Fruit fly (Drosophila melanogaster) whole organism, wandering third instar larva: ENCODE data around the gene CG43693.
A peak's percentile ranks its signal among the peaks of the same experiment; 100 is the strongest.

Source experiments
- CG32264 ChIP-seq: fragments of 200-800 bp; sonication (Bioruptor generic); optimal IDR thresholded peaks from 2 replicates; lab custom pipeline; 2016; ENCODE audit warnings: missing biosample characterization, missing genetic modification characterization
- CG9705 ChIP-seq: fragments of 200-800 bp; sonication (Bioruptor generic); optimal IDR thresholded peaks from 2 replicates; lab custom pipeline; 2018; ENCODE audit warnings: missing biosample characterization, mild to moderate bottlenecking, missing genetic modification characterization
- CrebA ChIP-seq: fragments of 200-800 bp; sonication (Bioruptor generic); optimal IDR thresholded peaks from 2 replicates; lab custom pipeline; 2016; ENCODE audit warnings: missing biosample characterization, mild to moderate bottlenecking, missing genetic modification characterization, borderline replicate concordance
- Dif ChIP-seq: fragments of 200-275, 200-300 bp; sonication (Bioruptor generic); optimal IDR thresholded peaks from 2 replicates; lab custom pipeline; 2018; ENCODE audit warnings: missing biosample characterization, missing genetic modification characterization; ENCODE audit not compliant: partially characterized antibody
- HLH106 ChIP-seq: fragments of 200-800 bp; optimal IDR thresholded peaks from 3 replicates; lab custom pipeline; 2019; ENCODE audit warnings: missing biosample characterization, mild to moderate bottlenecking, missing genetic modification characterization, moderate library complexity
- Hnf4 ChIP-seq: fragments of 200-800 bp; sonication (Bioruptor generic); optimal IDR thresholded peaks from 2 replicates; lab custom pipeline; 2016; ENCODE audit warnings: missing biosample characterization, mild to moderate bottlenecking, missing genetic modification characterization
- Hr78 ChIP-seq: fragments of >200 bp; optimal IDR thresholded peaks from 2 replicates; lab custom pipeline; 2017; ENCODE audit warnings: missing biosample characterization, missing genetic modification characterization
- Hr83 ChIP-seq: fragments of 200-300 bp; sonication (Bioruptor generic); optimal IDR thresholded peaks from 2 replicates; lab custom pipeline; 2016; ENCODE audit warnings: missing biosample characterization, mild to moderate bottlenecking, missing genetic modification characterization, moderate library complexity; ENCODE audit not compliant: poor library complexity, severe bottlenecking
- Myc ChIP-seq: fragments of >200 bp; optimal IDR thresholded peaks from 2 replicates; lab custom pipeline; 2017
- N ChIP-seq: fragments of >200 bp; optimal IDR thresholded peaks from 2 replicates; lab custom pipeline; 2018; ENCODE audit warnings: missing biosample characterization, missing external identifiers, missing genetic modification characterization
- OdsH ChIP-seq: fragments of 200-800 bp; sonication (Bioruptor generic); optimal IDR thresholded peaks from 2 replicates; lab custom pipeline; 2016; ENCODE audit warnings: missing biosample characterization, mild to moderate bottlenecking, missing genetic modification characterization
- Rel ChIP-seq, 2 experiments: fragments of 200-800 bp; sonication (Bioruptor generic) in 1 of 2; optimal IDR thresholded peaks; 2 replicates in 1 of 2; 3 replicates in 1 of 2; lab custom pipeline; 2016 to 2019; ENCODE audit warnings: mild to moderate bottlenecking in 2 of 2, missing biosample characterization in 2 of 2, missing genetic modification characterization in 2 of 2, moderate library complexity in 1 of 2
- Sp1 ChIP-seq: fragments of 200-800 bp; sonication (Bioruptor generic); optimal IDR thresholded peaks from 3 replicates; lab custom pipeline; 2019; ENCODE audit warnings: missing biosample characterization, mild to moderate bottlenecking, missing genetic modification characterization, moderate library complexity
- Vsx2 ChIP-seq: fragments of 200-300, 225-300 bp; sonication (Bioruptor generic); optimal IDR thresholded peaks from 2 replicates; lab custom pipeline; 2018; ENCODE audit warnings: missing biosample characterization, missing genetic modification characterization; ENCODE audit not compliant: partially characterized antibody
- br ChIP-seq: fragments of 200-800 bp; sonication (Bioruptor generic); optimal IDR thresholded peaks from 2 replicates; lab custom pipeline; 2016; ENCODE audit warnings: missing biosample characterization, missing genetic modification characterization
- brk ChIP-seq: fragments of 200-800 bp; sonication (Bioruptor generic); optimal IDR thresholded peaks from 2 replicates; lab custom pipeline; 2016; ENCODE audit warnings: missing biosample characterization, mild to moderate bottlenecking, missing genetic modification characterization
- dl ChIP-seq, 2 experiments: fragments of 175-275, 200-275 bp in 1 of 2; fragments of 200-275 bp in 1 of 2; sonication (Bioruptor generic); optimal IDR thresholded peaks; lab custom pipeline; 2018; ENCODE audit warnings: mild to moderate bottlenecking in 2 of 2, missing biosample characterization in 2 of 2, missing genetic modification characterization in 2 of 2, moderate library complexity in 2 of 2; ENCODE audit not compliant: partially characterized antibody in 2 of 2, insufficient read depth in 1 of 2
- dmrt93B ChIP-seq: fragments of 200-800 bp; sonication (Bioruptor generic); optimal IDR thresholded peaks from 2 replicates; lab custom pipeline; 2018; ENCODE audit warnings: missing biosample characterization, mild to moderate bottlenecking, missing genetic modification characterization
- dsf ChIP-seq: sonication (Bioruptor generic); optimal IDR thresholded peaks from 2 replicates; lab custom pipeline; 2016; ENCODE audit warnings: missing biosample characterization, missing genetic modification characterization, borderline replicate concordance
- ey ChIP-seq: fragments of 200-800 bp; sonication (Bioruptor generic); optimal IDR thresholded peaks from 2 replicates; lab custom pipeline; 2016; ENCODE audit warnings: missing biosample characterization, missing genetic modification characterization
- foxo ChIP-seq, 2 experiments: fragments of 200-800 bp; sonication (Bioruptor generic); optimal IDR thresholded peaks; 2 replicates in 1 of 2; 3 replicates in 1 of 2; lab custom pipeline; 2016 to 2017; ENCODE audit warnings: missing biosample characterization in 2 of 2, missing genetic modification characterization in 2 of 2
- fru ChIP-seq: fragments of 200-800 bp; sonication (Bioruptor generic); optimal IDR thresholded peaks from 3 replicates; lab custom pipeline; 2016; ENCODE audit warnings: missing biosample characterization, mild to moderate bottlenecking, missing genetic modification characterization
- h ChIP-seq: fragments of 200-800 bp; sonication (Bioruptor generic); optimal IDR thresholded peaks from 3 replicates; lab custom pipeline; 2016; ENCODE audit warnings: missing biosample characterization, mild to moderate bottlenecking, missing genetic modification characterization
- jim ChIP-seq: fragments of 175-275, 200-325 bp; sonication (Bioruptor generic); optimal IDR thresholded peaks from 2 replicates; lab custom pipeline; 2016; ENCODE audit warnings: missing biosample characterization, mild to moderate bottlenecking, missing genetic modification characterization
- lola ChIP-seq: fragments of >200 bp; optimal IDR thresholded peaks from 2 replicates; lab custom pipeline; 2017; ENCODE audit warnings: missing biosample characterization, missing genetic modification characterization
- pan ChIP-seq: fragments of >200 bp; optimal IDR thresholded peaks from 2 replicates; lab custom pipeline; 2017
- psq ChIP-seq: fragments of 200-800 bp; sonication (Bioruptor generic); optimal IDR thresholded peaks from 3 replicates; lab custom pipeline; 2017; ENCODE audit warnings: missing biosample characterization, mild to moderate bottlenecking, missing genetic modification characterization, moderate library complexity
- rgr ChIP-seq: fragments of 200-800 bp; sonication (Bioruptor generic); optimal IDR thresholded peaks from 3 replicates; lab custom pipeline; 2016; ENCODE audit warnings: missing biosample characterization, mild to moderate bottlenecking, missing genetic modification characterization
- sage ChIP-seq: fragments of 200-800 bp; sonication (Bioruptor generic); optimal IDR thresholded peaks from 2 replicates; lab custom pipeline; 2016; ENCODE audit warnings: missing biosample characterization, mild to moderate bottlenecking, missing genetic modification characterization
- sv ChIP-seq: fragments of 200-800 bp; sonication (Bioruptor generic); optimal IDR thresholded peaks from 3 replicates; lab custom pipeline; 2016; ENCODE audit warnings: missing biosample characterization, missing genetic modification characterization
- tai ChIP-seq: sonication (Bioruptor generic); optimal IDR thresholded peaks from 2 replicates; lab custom pipeline; 2016; ENCODE audit warnings: missing biosample characterization, missing genetic modification characterization
- usp ChIP-seq: fragments of >200 bp; optimal IDR thresholded peaks from 2 replicates; lab custom pipeline; 2017; ENCODE audit warnings: missing biosample characterization, missing genetic modification characterization

Gene CG43693

dm6 chr3L:11053843-11054242 is 2.7 kb upstream of the CG43693 start, which contains the start of gene CG7888:
Gene CG7888 (plus strand): TSS chr3L:11054035.
- no peak for TF ChIP-seq CG9705 (GFP tag; lab: Kevin White, UChicago)
- TF ChIP-seq HLH106 = no peak
- TF ChIP-seq foxo (GFP tag; optimal IDR thresholded peaks at IDR 0.05; lab: Kevin White, UChicago) = no peak
- TF ChIP-seq Hnf4 (GFP tag; lab: Kevin White, UChicago) = no peak
- TF ChIP-seq psq (GFP tag; lab: Kevin White, UChicago) = no peak
- TF ChIP-seq dsf (GFP tag; lab: Kevin White, UChicago) = no peak
- no peak for TF ChIP-seq rgr (GFP tag; lab: Kevin White, UChicago)
- no peak for TF ChIP-seq sage (GFP tag; lab: Kevin White, UChicago)
- no peak for TF ChIP-seq jim (GFP tag; lab: Kevin White, UChicago)
- no peak for TF ChIP-seq sv (GFP tag; lab: Kevin White, UChicago)
- no peak for TF ChIP-seq fru (GFP tag; lab: Kevin White, UChicago)
- no peak for TF ChIP-seq Sp1 (GFP tag; lab: Kevin White, UChicago)
- no peak for TF ChIP-seq CG32264 (GFP tag; lab: Kevin White, UChicago)
- TF ChIP-seq CrebA (GFP tag; lab: Kevin White, UChicago) = no peak
- TF ChIP-seq usp = no peak
- no peak for TF ChIP-seq Rel (GFP tag; optimal IDR thresholded peaks at IDR 0.05; lab: Kevin White, UChicago)
- no peak for TF ChIP-seq Rel (tag; optimal IDR thresholded peaks at IDR 0.05; lab: Kevin White, UChicago)
- no peak for TF ChIP-seq Myc (lab: Kevin White, UChicago)

dm6 chr3L:11052760-11053259 is 1.6 kb upstream of the CG43693 start:
- TF ChIP-seq brk (GFP tag; lab: Kevin White, UChicago) (no peak), pan (lab: Kevin White, UChicago) (no peak), sv (GFP tag; lab: Kevin White, UChicago) (no peak), h (no peak), fru (GFP tag; lab: Kevin White, UChicago) (peak; percentile 4)

- TF ChIP-seq dsf (GFP tag; lab: Kevin White, UChicago) (no peak), br (GFP tag; lab: Kevin White, UChicago) (no peak), dl (GFP tag; optimal IDR thresholded peaks at IDR 0.05; lab: Kevin White, UChicago; ENCODE audit: insufficient read depth in 1 of 2, partially characterized antibody in 2 of 2) (no peak), CG32264 (GFP tag; lab: Kevin White, UChicago) (no peak), N (GFP tag; lab: Kevin White, UChicago) (no peak), Vsx2 (GFP tag; lab: Kevin White, UChicago) (no peak), brk (GFP tag; lab: Kevin White, UChicago) (no peak), Dif (no peak), fru (GFP tag; lab: Kevin White, UChicago) (no peak), usp (no peak), dmrt93B (GFP tag; lab: Kevin White, UChicago) (no peak)
Measured at dm6 chr3L:11049414-11049813, 1.8 kb downstream of the CG43693 start.

- TF ChIP-seq usp = no peak
- TF ChIP-seq sv (GFP tag; lab: Kevin White, UChicago) = peak; percentile 24
- peak; percentile 44 for TF ChIP-seq ey (GFP tag; lab: Kevin White, UChicago)
- TF ChIP-seq tai = peak; percentile 43
- peak; percentile 28 for TF ChIP-seq psq (GFP tag; lab: Kevin White, UChicago)
- peak; percentile 92 for TF ChIP-seq Myc (lab: Kevin White, UChicago)
- TF ChIP-seq br (GFP tag; lab: Kevin White, UChicago) = peak; percentile 73
- TF ChIP-seq Hr78 = no peak
- no peak for TF ChIP-seq lola (GFP tag; lab: Kevin White, UChicago)
- TF ChIP-seq Vsx2 (GFP tag; lab: Kevin White, UChicago) = peak; percentile 85
- TF ChIP-seq OdsH (GFP tag; lab: Kevin White, UChicago) = peak; percentile 60
- TF ChIP-seq h = peak; percentile 55
- no peak for TF ChIP-seq N (GFP tag; lab: Kevin White, UChicago)
- TF ChIP-seq CrebA (GFP tag; lab: Kevin White, UChicago) = no peak
- peak in 1 of 2 experiments; percentile 74 for TF ChIP-seq foxo (GFP tag; optimal IDR thresholded peaks at IDR 0.05; lab: Kevin White, UChicago)
- peak; percentile 45 for TF ChIP-seq HLH106
- TF ChIP-seq Hr83 (GFP tag; lab: Kevin White, UChicago) = peak; percentile 67
- TF ChIP-seq Hnf4 (GFP tag; lab: Kevin White, UChicago) = peak; percentile 43
- TF ChIP-seq pan (lab: Kevin White, UChicago) = no peak
- peak; percentile 3 for TF ChIP-seq jim (GFP tag; lab: Kevin White, UChicago)
- peak; percentile 60 for TF ChIP-seq fru (GFP tag; lab: Kevin White, UChicago)
- TF ChIP-seq dmrt93B (GFP tag; lab: Kevin White, UChicago) = peak; percentile 21
- TF ChIP-seq brk (GFP tag; lab: Kevin White, UChicago) = no peak
- TF ChIP-seq Rel (GFP tag; optimal IDR thresholded peaks at IDR 0.05; lab: Kevin White, UChicago) = no peak
- no peak for TF ChIP-seq Rel (tag; optimal IDR thresholded peaks at IDR 0.05; lab: Kevin White, UChicago)
Measured at dm6 chr3L:11047877-11048276, 3.3 kb downstream of the CG43693 start.
